Worm (Caenorhabditis elegans) whole organism, mixed stage, embryonic: Measurements from ENCODE around the gene nhr-262.

ENCODE experiments used
- bed-3 ChIP-seq: fragments of 200-800 bp; sonication (Bioruptor generic); optimal IDR thresholded peaks from 3 replicates; lab custom pipeline; 2018; ENCODE audit warnings: mild to moderate bottlenecking, missing genetic modification characterization, moderate library complexity, missing compliant biosample characterization
- blmp-1 ChIP-seq: fragments of 150-350 bp; optimal IDR thresholded peaks from 2 replicates; lab custom pipeline; 2014; ENCODE audit warnings: missing biosample characterization, missing genetic modification characterization
- ceh-43 ChIP-seq: fragments of 200-800 bp; sonication (Bioruptor generic); optimal IDR thresholded peaks from 2 replicates; lab custom pipeline; 2018; ENCODE audit warnings: mild to moderate bottlenecking, missing genetic modification characterization, moderate library complexity, missing compliant biosample characterization
- drap-1 ChIP-seq: fragments of 200-800 bp; sonication (Bioruptor generic); optimal IDR thresholded peaks from 3 replicates; lab custom pipeline; 2018; ENCODE audit warnings: mild to moderate bottlenecking, missing genetic modification characterization, missing compliant biosample characterization
- flh-1 ChIP-seq: fragments of 200-800 bp; sonication (Bioruptor generic); optimal IDR thresholded peaks from 2 replicates; lab custom pipeline; 2018; ENCODE audit warnings: mild to moderate bottlenecking, missing genetic modification characterization, moderate library complexity, missing compliant biosample characterization
- ham-2 ChIP-seq: fragments of 200-800 bp; sonication (Bioruptor generic); optimal IDR thresholded peaks from 2 replicates; lab custom pipeline; 2018; ENCODE audit warnings: mild to moderate bottlenecking, missing genetic modification characterization, missing compliant biosample characterization
- nhr-12 ChIP-seq: fragments of 150-350 bp; optimal IDR thresholded peaks from 2 replicates; lab custom pipeline; 2014; ENCODE audit warnings: missing biosample characterization, missing genetic modification characterization
- nhr-237 ChIP-seq: fragments of 150-350 bp; optimal IDR thresholded peaks from 2 replicates; lab custom pipeline; 2014; ENCODE audit warnings: missing biosample characterization, missing genetic modification characterization
- nhr-76 ChIP-seq: sonication (generic microtip); optimal IDR thresholded peaks from 2 replicates; lab custom pipeline; 2017; ENCODE audit warnings: missing biosample characterization, missing genetic modification characterization
- pha-4 ChIP-seq: fragments of 150-350 bp; optimal IDR thresholded peaks from 2 replicates; lab custom pipeline; 2018; ENCODE audit warnings: missing biosample characterization, missing genetic modification reagents, missing genetic modification characterization
- snpc-4 ChIP-seq: fragments of 150-350 bp; optimal IDR thresholded peaks from 2 replicates; lab custom pipeline; 2014; ENCODE audit warnings: missing biosample characterization, missing genetic modification characterization
- unc-39 ChIP-seq: fragments of 150-350 bp; optimal IDR thresholded peaks from 2 replicates; lab custom pipeline; 2014; ENCODE audit warnings: missing biosample characterization, missing genetic modification characterization
- unc-62 ChIP-seq: fragments of 150-350 bp; optimal IDR thresholded peaks from 2 replicates; lab custom pipeline; 2014; ENCODE audit warnings: missing biosample characterization, missing genetic modification reagents, missing genetic modification characterization
- zip-8 ChIP-seq: fragments of 150-350 bp; optimal IDR thresholded peaks from 2 replicates; lab custom pipeline; 2014; ENCODE audit warnings: missing biosample characterization, missing genetic modification characterization

DNA sequence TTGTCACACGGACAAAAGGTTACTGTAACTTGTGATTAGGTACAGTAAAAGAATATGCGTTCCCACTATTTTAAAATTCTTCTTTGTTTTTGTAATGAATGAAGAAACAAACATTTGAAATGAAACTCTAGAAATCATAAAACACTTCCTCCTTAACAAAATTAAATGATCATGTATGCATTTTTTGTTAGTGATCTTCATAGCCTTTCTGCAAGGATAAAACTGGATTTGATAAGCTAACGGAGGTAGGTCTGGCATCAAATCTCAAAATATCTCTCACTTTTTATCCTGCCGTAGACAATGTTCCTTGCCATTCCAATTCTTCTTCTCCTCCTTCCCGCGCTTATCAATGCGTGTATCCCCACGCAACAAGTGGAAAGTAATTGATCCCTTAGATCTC lies 46.8 kb downstream of the nhr-262 start, which contains the start of gene clec-238:
- no peak for TF ChIP-seq bed-3 (GFP tag; lab: Kevin White, UChicago)
- no peak for TF ChIP-seq ceh-43 (GFP tag; lab: Kevin White, UChicago)
- no peak for TF ChIP-seq unc-62 (GFP tag; lab: Kevin White, UChicago)
- no peak for TF ChIP-seq snpc-4
- TF ChIP-seq blmp-1 (tag; lab: Kevin White, UChicago) = no peak
- TF ChIP-seq ham-2 (GFP tag; lab: Kevin White, UChicago) = no peak
- TF ChIP-seq pha-4 (tag; lab: Kevin White, UChicago) = no peak
- no peak for TF ChIP-seq nhr-237 (tag; lab: Kevin White, UChicago)
- TF ChIP-seq unc-39 (tag; lab: Kevin White, UChicago) = no peak
- TF ChIP-seq zip-8 (tag; lab: Kevin White, UChicago) = no peak
- TF ChIP-seq flh-1 (GFP tag; lab: Kevin White, UChicago) = no peak
- no peak for TF ChIP-seq nhr-76 (tag; lab: Kevin White, UChicago)
- TF ChIP-seq drap-1 = no peak
- no peak for TF ChIP-seq nhr-12 (tag; lab: Kevin White, UChicago)
